Fruit fly (Drosophila melanogaster): ENCODE measurements around the gene CG42709.

Gene CG42709

dm6 chr3L:12792933-12793448, 3.0 kb downstream of the CG42709 start (continued):
- TF ChIP-seq Deaf1 (tag; optimal IDR thresholded peaks at IDR 0.05) (no peak), CG13624 (GFP tag; optimal IDR thresholded peaks at IDR 0.05) (peak; percentile 60), CG11085 (GFP tag; IDR thresholded peaks at IDR 0.05) (no peak), CG32772 (GFP tag; IDR thresholded peaks at IDR 0.05) (no peak), CG17802 (tag; optimal IDR thresholded peaks at IDR 0.05) (no peak), BEAF-32 (GFP tag; optimal IDR thresholded peaks at IDR 0.05) (no peak), Tbp (GFP tag; optimal IDR thresholded peaks at IDR 0.05) (no peak), gcm2 (GFP tag; optimal IDR thresholded peaks at IDR 0.05) (no peak), CG31388 (GFP tag; optimal IDR thresholded peaks at IDR 0.05) (no peak), yki (optimal IDR thresholded peaks at IDR 0.05) (no peak), tna (GFP tag; IDR thresholded peaks at IDR 0.05; ENCODE audit: partially characterized antibody) (no peak), CG10462 (GFP tag; optimal IDR thresholded peaks at IDR 0.05) (no peak), fd96Cb (tag; optimal IDR thresholded peaks at IDR 0.05) (peak; percentile 45), slbo (GFP tag; IDR thresholded peaks at IDR 0.05) (peak; percentile 58; the same call in 1 of the 2 replicates), ewg (GFP tag; optimal IDR thresholded peaks at IDR 0.05) (no peak), Stat92E (GFP tag; optimal IDR thresholded peaks at IDR 0.05) (no peak), Poxn (GFP tag; IDR thresholded peaks at IDR 0.05) (no peak), slou (GFP tag; optimal IDR thresholded peaks at IDR 0.05) (no peak), Spps (tag; optimal IDR thresholded peaks at IDR 0.05) (peak; percentile 3), CG17361 (GFP tag; IDR thresholded peaks at IDR 0.05) (peak; percentile 76), ash1 (GFP tag; optimal IDR thresholded peaks at IDR 0.05) (no peak), vvl (GFP tag; IDR thresholded peaks at IDR 0.05) (peak; percentile 55), NC2β (GFP tag; optimal IDR thresholded peaks at IDR 0.05) (peak; percentile 1), CG9817 (tag; optimal IDR thresholded peaks at IDR 0.05) (no peak), CG14667 (GFP tag; IDR thresholded peaks at IDR 0.05) (peak; percentile 9; the same call in 1 of the 2 replicates), Atf6 (GFP tag; IDR thresholded peaks at IDR 0.05) (peak; percentile 63), eve (GFP tag; optimal IDR thresholded peaks at IDR 0.05) (peak in 1 of 2 experiments; percentile 30), CG13296 (GFP tag; optimal IDR thresholded peaks at IDR 0.05) (peak; percentile 75), CG10321 (GFP tag; IDR thresholded peaks at IDR 0.05) (no peak), sqz (GFP tag; optimal IDR thresholded peaks at IDR 0.05) (peak; percentile 82), amos (GFP tag; IDR thresholded peaks at IDR 0.05; ENCODE audit: partially characterized antibody) (no peak), CG3726 (GFP tag; IDR thresholded peaks at IDR 0.05) (no peak), gt (GFP tag; IDR thresholded peaks at IDR 0.05) (no peak), CG10209 (GFP tag; optimal IDR thresholded peaks at IDR 0.05) (peak; percentile 40), pfk (GFP tag; optimal IDR thresholded peaks at IDR 0.05) (no peak), CG12391 (tag; optimal IDR thresholded peaks at IDR 0.05) (peak; percentile 74), mld (GFP tag; IDR thresholded peaks at IDR 0.05; ENCODE audit: partially characterized antibody) (no peak), YL-1 (GFP tag; optimal IDR thresholded peaks at IDR 0.05) (no peak), hkb (optimal IDR thresholded peaks at IDR 0.05) (no peak), hkb (GFP tag; IDR thresholded peaks at IDR 0.05) (peak; percentile 69), CG7357 (GFP tag; IDR thresholded peaks at IDR 0.05) (no peak), Dp (GFP tag; optimal IDR thresholded peaks at IDR 0.05) (no peak), MTF-1 (GFP tag; optimal IDR thresholded peaks at IDR 0.05; ENCODE audit: borderline replicate concordance) (no peak), kay (GFP tag; optimal IDR thresholded peaks at IDR 0.05) (peak; percentile 8), Sry-δ (GFP tag; optimal IDR thresholded peaks at IDR 0.05) (no peak), CG1024 (GFP tag; IDR thresholded peaks at IDR 0.05) (no peak), CG11504 (tag; optimal IDR thresholded peaks at IDR 0.05) (peak; percentile 79), Vsx1 (GFP tag; optimal IDR thresholded peaks at IDR 0.05) (no peak), Drgx (GFP tag; IDR thresholded peaks at IDR 0.05) (peak; percentile 84), sd (tag; optimal IDR thresholded peaks at IDR 0.05) (peak; percentile 56), ham (GFP tag; IDR thresholded peaks at IDR 0.05) (no peak)
